Worm (Caenorhabditis elegans) whole organism, late embryonic: ENCODE data around the gene acer-1.

ENCODE experiments used
- Y22D7AL.16 ChIP-seq: sonication (generic microtip); optimal IDR thresholded peaks from 2 replicates; lab custom pipeline; 2016; ENCODE audit warnings: missing genetic modification characterization, missing compliant biosample characterization
- ahr-1 ChIP-seq: sonication (generic microtip); optimal IDR thresholded peaks from 2 replicates; lab custom pipeline; 2016; ENCODE audit warnings: missing genetic modification characterization, missing compliant biosample characterization
- ama-1 ChIP-seq: fragments of 150-350 bp; optimal IDR thresholded peaks from 2 replicates; lab custom pipeline; 2014
- dmd-4 ChIP-seq: sonication (generic microtip); optimal IDR thresholded peaks from 2 replicates; lab custom pipeline; 2016; ENCODE audit warnings: borderline replicate concordance, missing genetic modification characterization, missing compliant biosample characterization
- elt-2 ChIP-seq: sonication (generic microtip); optimal IDR thresholded peaks from 2 replicates; lab custom pipeline; 2016; ENCODE audit warnings: missing genetic modification reagents, missing genetic modification characterization, missing compliant biosample characterization
- hlh-6 ChIP-seq: sonication (generic microtip); optimal IDR thresholded peaks from 2 replicates; lab custom pipeline; 2016; ENCODE audit warnings: missing genotype, missing genetic modification characterization, missing compliant biosample characterization
- pqm-1 ChIP-seq: sonication (generic microtip); optimal IDR thresholded peaks from 2 replicates; lab custom pipeline; 2016; ENCODE audit warnings: missing genetic modification characterization, missing compliant biosample characterization
- rnt-1 ChIP-seq: sonication (generic microtip); optimal IDR thresholded peaks from 2 replicates; lab custom pipeline; 2016; ENCODE audit warnings: missing genetic modification characterization, missing compliant biosample characterization
- tbx-2 ChIP-seq: sonication (generic microtip); optimal IDR thresholded peaks from 2 replicates; lab custom pipeline; 2016; ENCODE audit warnings: missing genetic modification characterization, missing compliant biosample characterization
- tbx-7 ChIP-seq: sonication (generic microtip); optimal IDR thresholded peaks from 2 replicates; lab custom pipeline; 2016; ENCODE audit warnings: missing genotype, missing genetic modification characterization, missing compliant biosample characterization

ce11 chrII:6851938-6852337, 38.3 kb downstream of the acer-1 start, which contains the start of gene C04A2.15:
- TF ChIP-seq tbx-2, result no peak
- TF ChIP-seq ahr-1, result no peak
- no peak for TF ChIP-seq dmd-4 (tag; lab: Kevin White, UChicago)
- TF ChIP-seq hlh-6 (tag; lab: Kevin White, UChicago), result no peak
- no peak for TF ChIP-seq Y22D7AL.16 (tag; lab: Kevin White, UChicago)
- TF ChIP-seq pqm-1, result no peak
- TF ChIP-seq tbx-7, result no peak
- no peak for TF ChIP-seq elt-2 (tag; lab: Kevin White, UChicago)
- no peak for TF ChIP-seq ama-1 (lab: Kevin White, UChicago)
- TF ChIP-seq rnt-1, result no peak
